Worm (Caenorhabditis elegans): ENCODE results near the gene K07H8.11.

The K07H8.11 gene

ce11 chrIV:8259904-8260303, 15.2 kb downstream of the K07H8.11 start, which contains the start of gene K07H8.7:
TSS of gene K07H8.7 (minus strand) at chrIV:8260004.
- TF ChIP-seq elt-1 (tag; optimal IDR thresholded peaks at IDR 0.05; ENCODE audit: borderline replicate concordance, insufficient read depth) (no peak), cnd-1 (tag; optimal IDR thresholded peaks at IDR 0.05) (no peak), ham-2 (GFP tag; optimal IDR thresholded peaks at IDR 0.05) (no peak), snpc-4 (tag; optimal IDR thresholded peaks at IDR 0.05) (no peak), mab-5 (tag; optimal IDR thresholded peaks at IDR 0.05) (no peak), nhr-12 (tag; optimal IDR thresholded peaks at IDR 0.05) (no peak), flh-1 (GFP tag; optimal IDR thresholded peaks at IDR 0.05) (no peak), unc-120 (tag; optimal IDR thresholded peaks at IDR 0.05; ENCODE audit: poor library complexity, severe bottlenecking) (no peak)

DNA sequence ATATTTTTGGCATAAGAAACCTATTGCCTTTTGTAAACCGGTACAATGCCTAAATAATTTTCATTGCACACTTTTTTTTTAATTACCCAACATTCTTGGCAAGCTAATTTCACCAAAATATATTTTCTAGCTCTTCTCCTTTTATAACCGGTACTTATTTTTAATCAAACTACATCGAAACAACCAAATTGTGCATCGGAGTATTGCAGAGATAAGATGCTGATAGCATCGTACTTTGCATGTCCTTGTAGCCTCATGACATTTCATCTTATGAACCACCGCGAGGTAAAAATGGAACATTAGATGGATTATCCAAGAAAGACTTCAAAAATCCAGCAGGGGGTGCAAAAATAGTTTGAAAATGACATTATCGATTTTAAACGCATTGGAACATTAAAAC, 19.9 kb downstream of the K07H8.11 start:
- TF ChIP-seq elt-1 (tag; optimal IDR thresholded peaks at IDR 0.05; ENCODE audit: borderline replicate concordance, insufficient read depth) (peak; percentile 56), mep-1 (tag; optimal IDR thresholded peaks at IDR 0.05) (no peak)

DNA sequence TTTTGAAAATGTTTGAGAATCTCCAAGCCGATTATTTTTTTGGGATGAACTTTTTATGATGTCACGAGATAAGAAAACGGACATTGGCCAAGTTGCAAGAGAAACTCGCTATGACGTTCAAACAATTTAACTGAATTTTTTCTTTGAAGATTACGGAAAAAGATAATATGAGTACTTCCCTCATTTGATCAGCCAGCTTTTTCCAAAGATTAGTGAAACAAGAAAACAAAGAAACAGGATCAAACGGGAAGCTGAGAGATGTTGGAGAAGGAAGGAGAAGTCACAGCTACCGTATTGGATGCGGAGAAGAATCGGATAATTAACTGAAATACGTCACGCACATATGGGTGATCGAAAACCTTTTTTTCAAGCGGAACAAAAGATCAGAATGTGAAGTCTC, 20.9 kb downstream of the K07H8.11 start:
- TF ChIP-seq unc-62 (GFP tag; optimal IDR thresholded peaks at IDR 0.05) (no peak), tbx-8 (GFP tag; optimal IDR thresholded peaks at IDR 0.05) (no peak), elt-1 (tag; optimal IDR thresholded peaks at IDR 0.05; ENCODE audit: borderline replicate concordance, insufficient read depth) (peak; percentile 16)

ce11 chrIV:8252856-8253255, 22.3 kb downstream of the K07H8.11 start:
- TF ChIP-seq nhr-76 (tag; optimal IDR thresholded peaks at IDR 0.05) (peak; percentile 49), nhr-28 (tag; optimal IDR thresholded peaks at IDR 0.05) (peak; percentile 80), nhr-2 (tag; optimal IDR thresholded peaks at IDR 0.05) (no peak), M03D4.4 (tag; optimal IDR thresholded peaks at IDR 0.05) (peak; percentile 97), lsy-2 (tag; optimal IDR thresholded peaks at IDR 0.05) (peak; percentile 47), ztf-11 (tag; optimal IDR thresholded peaks at IDR 0.05) (peak; percentile 15), blmp-1 (tag; optimal IDR thresholded peaks at IDR 0.05) (peak; percentile 5), lin-13 (tag; optimal IDR thresholded peaks at IDR 0.05) (peak; percentile 30), elt-1 (tag; optimal IDR thresholded peaks at IDR 0.05; ENCODE audit: borderline replicate concordance, insufficient read depth) (peak; percentile 66), snpc-4 (tag; optimal IDR thresholded peaks at IDR 0.05) (no peak), ces-1 (GFP tag; optimal IDR thresholded peaks at IDR 0.05) (peak; percentile 2), cnd-1 (tag; optimal IDR thresholded peaks at IDR 0.05) (peak; percentile 97), ceh-39 (tag; optimal IDR thresholded peaks at IDR 0.05) (no peak), hlh-1 (tag; optimal IDR thresholded peaks at IDR 0.05) (peak; percentile 45), sptf-1 (tag; optimal IDR thresholded peaks at IDR 0.05) (peak; percentile 98), nhr-12 (tag; optimal IDR thresholded peaks at IDR 0.05) (peak; percentile 5), ham-2 (GFP tag; optimal IDR thresholded peaks at IDR 0.05) (peak; percentile 89), drap-1 (GFP tag; optimal IDR thresholded peaks at IDR 0.05) (peak; percentile 98), unc-62 (GFP tag; optimal IDR thresholded peaks at IDR 0.05) (peak; percentile 64), ceh-83 (GFP tag; optimal IDR thresholded peaks at IDR 0.05) (peak; percentile 99), lin-32 (GFP tag; optimal IDR thresholded peaks at IDR 0.05) (peak; percentile 97), unc-120 (tag; optimal IDR thresholded peaks at IDR 0.05; ENCODE audit: poor library complexity, severe bottlenecking) (peak; percentile 97), bed-3 (GFP tag; optimal IDR thresholded peaks at IDR 0.05) (peak; percentile 94), mep-1 (tag; optimal IDR thresholded peaks at IDR 0.05) (peak; percentile 73), mab-5 (tag; optimal IDR thresholded peaks at IDR 0.05) (no peak), mls-2 (tag; optimal IDR thresholded peaks at IDR 0.05) (peak; percentile 98), unc-39 (tag; optimal IDR thresholded peaks at IDR 0.05) (peak; percentile 68), pha-4 (tag; optimal IDR thresholded peaks at IDR 0.05) (peak; percentile 86), ceh-43 (GFP tag; optimal IDR thresholded peaks at IDR 0.05) (peak; percentile 95), sem-2 (GFP tag; optimal IDR thresholded peaks at IDR 0.05) (peak; percentile 95), elt-3 (tag; optimal IDR thresholded peaks at IDR 0.05) (peak; percentile 77), nhr-237 (tag; optimal IDR thresholded peaks at IDR 0.05) (peak; percentile 23), zip-8 (tag; optimal IDR thresholded peaks at IDR 0.05) (no peak), flh-1 (GFP tag; optimal IDR thresholded peaks at IDR 0.05) (peak; percentile 92), tbx-8 (GFP tag; optimal IDR thresholded peaks at IDR 0.05) (peak; percentile 92)
